Worm (Caenorhabditis elegans): ENCODE measurements around the gene klp-7.
A peak's percentile ranks its signal among the peaks of the same experiment; 100 is the strongest.

Gene klp-7

DNA sequence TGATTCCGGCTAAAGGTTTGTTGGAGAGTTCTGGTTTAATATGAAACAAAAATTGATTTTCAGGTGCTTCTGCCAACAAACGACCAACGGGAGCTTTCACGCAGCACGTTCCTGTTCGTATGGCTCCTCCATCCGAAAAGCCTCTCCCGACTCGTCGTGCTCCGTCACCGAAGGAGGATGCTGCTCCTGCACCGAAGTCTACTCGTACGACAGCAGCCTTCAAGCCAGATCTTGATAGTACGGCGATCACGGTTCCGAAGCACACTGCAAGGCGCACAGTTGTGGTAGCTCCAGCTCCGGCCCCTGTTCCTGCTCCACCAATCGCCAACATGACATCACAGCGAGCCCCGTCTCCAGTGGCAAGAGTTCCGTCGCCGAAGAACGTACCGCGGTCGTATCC lies 3.1 kb downstream of the klp-7 start:
- TF ChIP-seq rbr-2 (tag; optimal IDR thresholded peaks at IDR 0.05) (no peak), lin-38 (GFP tag; IDR thresholded peaks at IDR 0.05) (peak; percentile 9; the same call in 1 of the 2 replicates), dmd-9 (GFP tag; IDR thresholded peaks at IDR 0.05) (no peak), zfp-3 (GFP tag; conservative IDR thresholded peaks at IDR 0.05) (no peak), daf-8 (GFP tag; IDR thresholded peaks at IDR 0.05) (0 out of 2 replicates have a peak, but pooled peaks have one; percentile 56), daf-16 (GFP tag; optimal IDR thresholded peaks at IDR 0.05) (no peak), daf-16 (tag; optimal IDR thresholded peaks at IDR 0.05) (no peak), fkh-10 (GFP tag; optimal IDR thresholded peaks at IDR 0.05) (no peak), lin-29 (GFP tag; IDR thresholded peaks at IDR 0.05) (no peak), zip-11 (GFP tag; IDR thresholded peaks at IDR 0.05) (no peak), nhr-102 (tag; optimal IDR thresholded peaks at IDR 0.05) (no peak), nhr-48 (tag; optimal IDR thresholded peaks at IDR 0.05) (no peak), lim-7 (GFP tag; IDR thresholded peaks at IDR 0.05) (0 out of 2 replicates have a peak, but pooled peaks have one; percentile 4), Y48G9A.11 (GFP tag; IDR thresholded peaks at IDR 0.05) (0 out of 2 replicates have a peak, but pooled peaks have one; percentile 19), set-16 (GFP tag; IDR thresholded peaks at IDR 0.05) (peak; percentile 80), spr-3 (GFP tag; optimal IDR thresholded peaks at IDR 0.05) (peak; percentile 17), snpc-1.2 (GFP tag; IDR thresholded peaks at IDR 0.05) (no peak), nhr-41 (GFP tag; IDR thresholded peaks at IDR 0.05) (no peak), hlh-30 (tag; optimal IDR thresholded peaks at IDR 0.05; ENCODE audit: insufficient read depth) (no peak)

DNA sequence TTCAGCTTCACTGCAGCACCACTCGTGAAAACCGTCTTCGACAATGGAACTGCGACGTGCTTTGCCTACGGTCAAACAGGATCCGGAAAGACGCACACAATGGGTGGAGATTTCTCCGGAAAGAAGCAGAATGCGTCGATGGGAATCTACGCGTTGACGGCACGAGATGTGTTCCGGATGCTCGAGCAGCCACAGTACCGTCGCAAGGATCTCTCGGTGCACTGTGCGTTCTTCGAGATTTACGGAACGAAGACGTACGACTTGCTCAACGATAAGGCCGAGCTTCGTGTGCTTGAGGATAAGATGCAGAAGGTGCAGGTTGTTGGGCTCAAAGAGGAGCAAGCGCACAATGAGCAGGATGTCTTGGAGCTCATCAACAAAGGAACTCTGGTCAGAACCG lies 3.8 kb downstream of the klp-7 start:
- TF ChIP-seq pha-4 (GFP tag; IDR thresholded peaks at IDR 0.05) (peak; percentile 38; the same call in 1 of the 2 replicates), pha-4 (tag; optimal IDR thresholded peaks at IDR 0.05) (no peak), set-16 (GFP tag; IDR thresholded peaks at IDR 0.05) (no peak; the same call in 1 of the 2 replicates), aha-1 (tag) (peak; percentile 64), saeg-2 (GFP tag; IDR thresholded peaks at IDR 0.05) (0 out of 2 replicates have a peak, but pooled peaks have one; percentile 23), unc-62 (GFP tag; optimal IDR thresholded peaks at IDR 0.05 in 1 of 2) (peak in 1 of 2 experiments; percentile 65), unc-62 (tag; optimal IDR thresholded peaks at IDR 0.05) (no peak)

DNA sequence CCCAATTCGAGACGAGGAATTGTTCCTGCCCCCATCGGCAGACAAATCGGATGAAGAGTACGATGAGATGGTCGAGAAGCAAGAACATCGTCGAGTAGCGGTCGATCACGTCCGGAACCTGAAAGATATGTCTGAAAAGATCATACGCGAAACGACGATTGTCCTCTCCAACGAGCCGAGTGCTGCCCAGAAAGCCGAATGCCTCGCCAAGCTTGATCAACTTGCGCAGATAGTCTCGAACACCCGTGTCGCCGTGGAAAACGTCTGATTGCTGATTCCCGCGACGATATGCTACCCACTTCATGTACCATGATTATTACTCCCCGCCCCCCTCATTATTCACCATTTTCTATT lies 4.7 kb downstream of the klp-7 start:
- TF ChIP-seq aha-1 (tag), result peak; percentile 60
- TF ChIP-seq nhr-6 (tag; optimal IDR thresholded peaks at IDR 0.05), result no peak
- TF ChIP-seq lsy-2 (tag; optimal IDR thresholded peaks at IDR 0.05), result no peak
- TF ChIP-seq ces-1 (GFP tag; optimal IDR thresholded peaks at IDR 0.05), result no peak
- no peak for TF ChIP-seq hif-1 (tag; optimal IDR thresholded peaks at IDR 0.05)
- peak in 1 of 2 experiments; percentile 60 for TF ChIP-seq daf-16 (GFP tag; optimal IDR thresholded peaks at IDR 0.05)
- TF ChIP-seq daf-16 (tag; optimal IDR thresholded peaks at IDR 0.05), result no peak
- no peak for TF ChIP-seq vab-7 (GFP tag; IDR thresholded peaks at IDR 0.05)
- TF ChIP-seq rbr-2 (tag; optimal IDR thresholded peaks at IDR 0.05), result no peak
- TF ChIP-seq T26A8.4 (GFP tag; IDR thresholded peaks at IDR 0.05), result peak; percentile 44; the same call in 1 of the 2 replicates
- no peak for TF ChIP-seq hlh-11 (tag; optimal IDR thresholded peaks at IDR 0.05)

DNA sequence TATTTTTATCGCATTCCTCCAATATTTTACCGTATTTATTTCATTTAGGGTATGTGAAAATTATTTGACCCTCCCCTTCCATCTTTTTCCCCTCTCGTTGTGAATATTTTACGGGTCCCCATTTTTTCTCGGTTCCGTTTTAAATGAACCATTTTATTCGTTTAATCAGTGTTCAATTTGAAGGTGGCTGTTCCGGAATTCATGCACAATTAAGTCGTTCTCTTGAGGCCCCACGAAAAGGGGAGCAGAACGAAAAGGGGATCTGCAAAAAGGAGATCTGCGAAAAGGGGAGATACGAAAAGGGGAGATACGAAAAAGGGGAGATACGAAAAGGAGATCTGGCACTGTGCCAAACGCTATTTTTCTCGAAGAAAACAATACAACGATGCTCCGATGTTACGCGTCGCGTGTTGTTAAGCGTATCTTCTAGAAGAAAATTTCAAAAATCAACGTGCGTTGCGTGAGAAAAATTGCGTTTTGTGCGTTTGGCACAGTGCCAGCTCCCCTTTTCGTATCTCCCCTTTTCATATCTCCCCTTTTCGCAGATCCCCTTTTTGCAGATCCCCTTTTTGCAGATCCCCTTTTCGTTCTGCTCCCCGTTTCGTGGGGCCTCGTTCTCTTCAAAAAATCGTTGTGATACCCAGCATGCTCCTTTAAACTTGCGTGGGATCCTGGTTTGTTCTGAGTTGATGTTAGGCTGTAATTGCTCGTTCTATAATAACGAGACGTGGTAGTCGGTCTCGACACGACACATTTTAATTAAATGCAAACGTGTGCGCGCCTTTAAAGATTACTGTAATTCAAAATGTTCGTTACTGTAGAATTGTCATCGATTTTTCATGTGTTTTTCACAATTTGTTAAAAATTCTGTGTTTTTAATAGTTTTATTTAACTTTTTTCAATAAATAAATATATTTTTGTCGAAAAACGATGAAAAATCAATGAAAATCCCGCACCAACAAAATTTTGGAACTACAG lies 5.4 kb downstream of the klp-7 start:
- TF ChIP-seq php-3 (GFP tag; IDR thresholded peaks at IDR 0.05) (no peak), daf-8 (GFP tag; IDR thresholded peaks at IDR 0.05) (no peak), set-16 (GFP tag; IDR thresholded peaks at IDR 0.05) (peak; percentile 16; the same call in 1 of the 2 replicates), pha-4 (GFP tag; IDR thresholded peaks at IDR 0.05) (0 out of 2 replicates have a peak, but pooled peaks have one; percentile 60), pha-4 (tag; optimal IDR thresholded peaks at IDR 0.05) (no peak), lin-15B (tag; optimal IDR thresholded peaks at IDR 0.05) (no peak), duxl-1 (tag; optimal IDR thresholded peaks at IDR 0.05; ENCODE audit: poor library complexity) (no peak), unc-62 (GFP tag; optimal IDR thresholded peaks at IDR 0.05 in 1 of 2) (no peak), unc-62 (tag; optimal IDR thresholded peaks at IDR 0.05) (no peak), F37D6.2 (tag; optimal IDR thresholded peaks at IDR 0.05) (no peak), dmd-9 (GFP tag; IDR thresholded peaks at IDR 0.05) (0 out of 2 replicates have a peak, but pooled peaks have one; percentile 16), ceh-20 (GFP tag; IDR thresholded peaks at IDR 0.05) (no peak; the same call in 1 of the 2 replicates), dmd-8 (GFP tag; IDR thresholded peaks at IDR 0.05) (no peak), nhr-102 (tag; optimal IDR thresholded peaks at IDR 0.05) (no peak), snpc-1.2 (GFP tag; IDR thresholded peaks at IDR 0.05) (0 out of 2 replicates have a peak, but pooled peaks have one; percentile 37), mxl-2 (GFP tag; conservative IDR thresholded peaks at IDR 0.05) (no peak), zfp-2 (tag; optimal IDR thresholded peaks at IDR 0.05) (no peak), daf-12 (tag; optimal IDR thresholded peaks at IDR 0.05) (no peak), ceh-44 (GFP tag; IDR thresholded peaks at IDR 0.05) (peak; percentile 57; the same call in 1 of the 2 replicates)
